Fruit fly (Drosophila melanogaster): ENCODE data around the gene Vps60.
A peak's percentile ranks its signal among the peaks of the same experiment; 100 is the strongest.

The Vps60 gene

dm6 chr3L:17653701-17654667 is 32.6 kb upstream of the Vps60 start, which contains the start of the genes Krn, Ndfip and CG7484:
TSS of gene Krn (minus strand) at chr3L:17654280.
TSS of gene Ndfip (minus strand) at chr3L:17654280.
TSS of gene CG7484 (plus strand) at chr3L:17654617.
- TF ChIP-seq sim (GFP tag; IDR thresholded peaks at IDR 0.05) (no peak), Awh (GFP tag; IDR thresholded peaks at IDR 0.05) (no peak), CG32767 (GFP tag; IDR thresholded peaks at IDR 0.05) (peak; percentile 53; the same call in 1 of the 2 replicates), CG9609 (GFP tag; optimal IDR thresholded peaks at IDR 0.05) (peak; percentile 80), GATAe (GFP tag; conservative IDR thresholded peaks at IDR 0.05) (no peak; the same call in 1 of the 2 replicates), CG7928 (GFP tag; optimal IDR thresholded peaks at IDR 0.05) (peak; percentile 55), CG2120 (GFP tag; optimal IDR thresholded peaks at IDR 0.05) (peak; percentile 92), NFAT (GFP tag; IDR thresholded peaks at IDR 0.05) (peak; percentile 84), CG12744 (GFP tag; optimal IDR thresholded peaks at IDR 0.05) (peak; percentile 65), CG6854 (GFP tag; optimal IDR thresholded peaks at IDR 0.05) (peak; percentile 20), HHEX (GFP tag; optimal IDR thresholded peaks at IDR 0.05) (peak; percentile 78), bcd (GFP tag; optimal IDR thresholded peaks at IDR 0.05) (peak; percentile 87), CG32772 (GFP tag; IDR thresholded peaks at IDR 0.05) (peak; percentile 85), CG14710 (tag; optimal IDR thresholded peaks at IDR 0.05) (peak; percentile 95), cas (GFP tag; IDR thresholded peaks at IDR 0.05) (peak; percentile 61; the same call in 1 of the 2 replicates), CG3065 (GFP tag; optimal IDR thresholded peaks at IDR 0.05) (peak; percentile 72), CG12071 (GFP tag; optimal IDR thresholded peaks at IDR 0.05) (no peak), kay (GFP tag; optimal IDR thresholded peaks at IDR 0.05) (peak; percentile 72), zfh1 (GFP tag; IDR thresholded peaks at IDR 0.05) (peak; percentile 81), CG1602 (GFP tag; optimal IDR thresholded peaks at IDR 0.05) (peak; percentile 88), ttk (GFP tag; IDR thresholded peaks at IDR 0.05) (peak; percentile 80), sqz (GFP tag; optimal IDR thresholded peaks at IDR 0.05) (peak; percentile 44), Sox100B (GFP tag; optimal IDR thresholded peaks at IDR 0.05) (peak; percentile 84), stc (GFP tag; IDR thresholded peaks at IDR 0.05) (peak; percentile 71; the same call in 1 of the 2 replicates), CG8765 (GFP tag; IDR thresholded peaks at IDR 0.05) (peak; percentile 69), ATbp (GFP tag; optimal IDR thresholded peaks at IDR 0.05) (peak; percentile 50), Sin3A (optimal IDR thresholded peaks at IDR 0.05) (peak; percentile 16), CG15479 (GFP tag; optimal IDR thresholded peaks at IDR 0.05) (peak; percentile 82), Dad (GFP tag; optimal IDR thresholded peaks at IDR 0.05) (peak; percentile 81), CG14441 (GFP tag; IDR thresholded peaks at IDR 0.05) (peak; percentile 83), gt (GFP tag; IDR thresholded peaks at IDR 0.05) (peak; percentile 61; the same call in 1 of the 2 replicates), scrt (GFP tag; optimal IDR thresholded peaks at IDR 0.05) (peak; percentile 39), fu2 (GFP tag; optimal IDR thresholded peaks at IDR 0.05) (peak; percentile 78), yki (optimal IDR thresholded peaks at IDR 0.05) (no peak), zen (tag; optimal IDR thresholded peaks at IDR 0.05) (peak; percentile 91), CG6791 (GFP tag; IDR thresholded peaks at IDR 0.05; ENCODE audit: partially characterized antibody) (peak; percentile 89), Xbp1 (GFP tag; optimal IDR thresholded peaks at IDR 0.05) (peak; percentile 92), chinmo (GFP tag; IDR thresholded peaks at IDR 0.05; ENCODE audit: partially characterized antibody) (peak; percentile 87; the same call in 3 of the 4 replicates), dm (GFP tag; optimal IDR thresholded peaks at IDR 0.05) (peak; percentile 31), esg (GFP tag; conservative IDR thresholded peaks at IDR 0.05) (peak; percentile 84), Oli (tag; optimal IDR thresholded peaks at IDR 0.05) (peak; percentile 80), Hr3 (GFP tag; optimal IDR thresholded peaks at IDR 0.05) (peak; percentile 88), tup (GFP tag; optimal IDR thresholded peaks at IDR 0.05) (peak; percentile 65), CG2889 (GFP tag; IDR thresholded peaks at IDR 0.05) (peak; percentile 80; the same call in 2 of the 3 replicates), TFAM (GFP tag; optimal IDR thresholded peaks at IDR 0.05) (no peak), slp2 (GFP tag; optimal IDR thresholded peaks at IDR 0.05) (peak; percentile 72), CG6254 (GFP tag; optimal IDR thresholded peaks at IDR 0.05) (peak; percentile 44), CG1792 (GFP tag; optimal IDR thresholded peaks at IDR 0.05) (no peak), MESR4 (GFP tag; optimal IDR thresholded peaks at IDR 0.05) (peak; percentile 86)

Measured in whole organism, embryonic.